Fruit fly (Drosophila melanogaster) whole organism, embryonic: ENCODE results near the gene CG11350.

Experiments
- CG11560 ChIP-seq: fragments of 200-800 bp; sonication (Bioruptor generic); IDR thresholded peaks from 3 replicates; pipeline ENCODE4 v1.3.6; 2022; ENCODE audit warnings: missing biosample characterization, missing genetic modification characterization
- CG13894 ChIP-seq: fragments of 200-800 bp; sonication (Bioruptor generic); optimal IDR thresholded peaks from 3 replicates; lab custom pipeline; 2018; ENCODE audit warnings: missing biosample characterization, mild to moderate bottlenecking, missing genetic modification characterization, moderate library complexity
- CG17328 ChIP-seq: fragments of 200-800 bp; sonication (Bioruptor generic); IDR thresholded peaks from 2 replicates; pipeline ENCODE4 v1.3.6; 2022; ENCODE audit warnings: missing biosample characterization, missing genetic modification characterization
- CG17385 ChIP-seq: fragments of 200-800 bp; sonication (Bioruptor generic); optimal IDR thresholded peaks from 3 replicates; lab custom pipeline; 2018; ENCODE audit warnings: missing biosample characterization, mild to moderate bottlenecking, missing genetic modification characterization
- CG17829 ChIP-seq: fragments of 200-800 bp; optimal IDR thresholded peaks from 2 replicates; lab custom pipeline; 2019; ENCODE audit warnings: missing biosample characterization, mild to moderate bottlenecking, missing genetic modification characterization, moderate library complexity
- CG30431 ChIP-seq: fragments of 200-800 bp; sonication (Bioruptor generic); optimal IDR thresholded peaks from 2 replicates; lab custom pipeline; 2017; ENCODE audit warnings: missing biosample characterization, missing genetic modification characterization
- CG3281 ChIP-seq: fragments of 200-800 bp; sonication (Bioruptor generic); optimal IDR thresholded peaks from 3 replicates; lab custom pipeline; 2017; ENCODE audit warnings: missing biosample characterization, mild to moderate bottlenecking, missing genetic modification characterization
- CG3726 ChIP-seq: fragments of 200-800 bp; sonication (Bioruptor generic); IDR thresholded peaks from 3 replicates; pipeline ENCODE4, ENCODE4 v1.3.6; 2022; ENCODE audit warnings: missing biosample characterization, missing genetic modification characterization
- CG3838 ChIP-seq: fragments of 200-800 bp; sonication (Bioruptor generic); optimal IDR thresholded peaks from 3 replicates; lab custom pipeline; 2016; ENCODE audit warnings: missing biosample characterization, missing genetic modification characterization
- CG3995 ChIP-seq: fragments of 200-800 bp; sonication (Bioruptor generic); optimal IDR thresholded peaks from 3 replicates; lab custom pipeline; 2016; ENCODE audit warnings: missing biosample characterization, missing genetic modification characterization
- CG42726 ChIP-seq: fragments of 200-800 bp; sonication (Bioruptor generic); IDR thresholded peaks from 2 replicates; pipeline ENCODE4 v1.3.6; 2022; ENCODE audit warnings: missing biosample characterization, missing genetic modification characterization; ENCODE audit not compliant: partially characterized antibody
- CG4424 ChIP-seq: fragments of 200-800 bp; sonication (Bioruptor generic); optimal IDR thresholded peaks from 3 replicates; lab custom pipeline; 2016; ENCODE audit warnings: missing biosample characterization, missing genetic modification characterization
- CG9797 ChIP-seq: fragments of 200-800 bp; sonication (Bioruptor generic); optimal IDR thresholded peaks from 3 replicates; lab custom pipeline; 2018; ENCODE audit warnings: missing biosample characterization, mild to moderate bottlenecking, missing genetic modification characterization
- CG9817 ChIP-seq: fragments of 200-800 bp; sonication (Bioruptor generic); optimal IDR thresholded peaks from 2 replicates; lab custom pipeline; 2018; ENCODE audit warnings: missing biosample characterization, mild to moderate bottlenecking, missing genetic modification characterization, moderate library complexity
- CkIIα-i1 ChIP-seq: fragments of 200-800 bp; sonication (Bioruptor generic); IDR thresholded peaks from 2 replicates; pipeline ENCODE4 v1.3.6; 2022; ENCODE audit warnings: missing biosample characterization, missing genetic modification characterization
- CoRest ChIP-seq: fragments of 200-800 bp; sonication (Bioruptor generic); optimal IDR thresholded peaks from 3 replicates; lab custom pipeline; 2018; ENCODE audit warnings: missing biosample characterization, mild to moderate bottlenecking, missing genetic modification characterization, moderate library complexity
- E2f1 ChIP-seq: fragments of 200-800 bp; sonication (Bioruptor generic); IDR thresholded peaks from 2 replicates; pipeline ENCODE4 v1.3.6; 2022; ENCODE audit warnings: missing biosample characterization, missing genetic modification characterization
- GATAe ChIP-seq: fragments of 200-800 bp; sonication (Bioruptor generic); conservative IDR thresholded peaks from 2 replicates; pipeline ENCODE4 v1.3.6; 2022; ENCODE audit warnings: missing biosample characterization, missing genetic modification characterization
- Hey ChIP-seq: fragments of 200-800 bp; sonication (Bioruptor generic); optimal IDR thresholded peaks from 3 replicates; lab custom pipeline; 2018; ENCODE audit warnings: missing biosample characterization, mild to moderate bottlenecking, missing genetic modification characterization
- Hmr ChIP-seq: fragments of 200-800 bp; sonication (Bioruptor generic); optimal IDR thresholded peaks from 3 replicates; lab custom pipeline; 2017; ENCODE audit warnings: mild to moderate bottlenecking, missing biosample characterization, missing genetic modification reagents, missing genetic modification characterization
- Hr39 ChIP-seq: fragments of >200 bp; optimal IDR thresholded peaks from 2 replicates; lab custom pipeline; 2017
- Mad ChIP-seq: fragments of 200-800 bp; sonication (Bioruptor generic); optimal IDR thresholded peaks from 2 replicates; lab custom pipeline; 2016; ENCODE audit warnings: missing biosample characterization, missing genetic modification characterization
- NFAT ChIP-seq: fragments of 200-800 bp; sonication (Bioruptor generic); IDR thresholded peaks from 2 replicates; pipeline ENCODE4 v1.3.6; 2022; ENCODE audit warnings: missing biosample characterization, missing genetic modification characterization
- PHDP ChIP-seq: fragments of 200-800 bp; sonication (Bioruptor generic); optimal IDR thresholded peaks from 3 replicates; lab custom pipeline; 2018; ENCODE audit warnings: missing biosample characterization, mild to moderate bottlenecking, missing genetic modification characterization, moderate library complexity
- Scr ChIP-seq: fragments of 200-800 bp; sonication (Bioruptor generic); IDR thresholded peaks from 2 replicates; pipeline ENCODE4 v1.3.6; 2022; ENCODE audit warnings: missing biosample characterization, missing genetic modification characterization; ENCODE audit not compliant: partially characterized antibody
- Sox100B ChIP-seq: fragments of 200-800 bp; sonication (Bioruptor generic); optimal IDR thresholded peaks from 3 replicates; lab custom pipeline; 2018; ENCODE audit warnings: missing biosample characterization, mild to moderate bottlenecking, missing genetic modification characterization
- Spps ChIP-seq: fragments of 200-800 bp; sonication (Bioruptor generic); optimal IDR thresholded peaks from 2 replicates; lab custom pipeline; 2018; ENCODE audit warnings: missing biosample characterization, mild to moderate bottlenecking, missing genetic modification characterization
- Xrp1 ChIP-seq: fragments of 200-800 bp; sonication (Bioruptor generic); IDR thresholded peaks from 2 replicates; pipeline ENCODE4 v1.3.6; 2022; ENCODE audit warnings: missing biosample characterization, missing genetic modification characterization
- aop ChIP-seq: fragments of 200-800 bp; sonication (Bioruptor generic); IDR thresholded peaks from 2 replicates; pipeline ENCODE4 v1.3.6; 2022; ENCODE audit warnings: missing biosample characterization, missing genetic modification characterization
- ash1 ChIP-seq: fragments of 200-800 bp; sonication (Bioruptor generic); optimal IDR thresholded peaks from 2 replicates; lab custom pipeline; 2018; ENCODE audit warnings: missing biosample characterization, mild to moderate bottlenecking, missing genetic modification characterization
- br ChIP-seq: fragments of >200 bp; optimal IDR thresholded peaks from 2 replicates; lab custom pipeline; 2017
- corto ChIP-seq: fragments of 200-800 bp; sonication (Bioruptor generic); optimal IDR thresholded peaks from 2 replicates; lab custom pipeline; 2016; ENCODE audit warnings: missing biosample characterization, mild to moderate bottlenecking, missing genetic modification characterization, moderate library complexity
- disco-r ChIP-seq: fragments of 200-800 bp; sonication (Bioruptor generic); optimal IDR thresholded peaks from 2 replicates; lab custom pipeline; 2016; ENCODE audit warnings: missing biosample characterization, missing genetic modification characterization
- en ChIP-seq: fragments of 200-800 bp; sonication (Bioruptor generic); optimal IDR thresholded peaks from 2 replicates; lab custom pipeline; 2016; ENCODE audit warnings: missing biosample characterization, missing genetic modification characterization
- fd3F ChIP-seq: fragments of 200-800 bp; sonication (Bioruptor generic); optimal IDR thresholded peaks from 2 replicates; lab custom pipeline; 2018; ENCODE audit warnings: missing biosample characterization, mild to moderate bottlenecking, missing genetic modification characterization, moderate library complexity
- fu2 ChIP-seq: fragments of 200-800 bp; sonication (Bioruptor generic); optimal IDR thresholded peaks from 2 replicates; lab custom pipeline; 2016; ENCODE audit warnings: missing biosample characterization, missing genetic modification characterization
- gcm ChIP-seq: fragments of 200-800 bp; sonication (Bioruptor generic); optimal IDR thresholded peaks from 2 replicates; lab custom pipeline; 2019; ENCODE audit warnings: missing biosample characterization, mild to moderate bottlenecking, missing genetic modification characterization, moderate library complexity
- grau ChIP-seq: fragments of 200-800 bp; optimal IDR thresholded peaks from 3 replicates; lab custom pipeline; 2019; ENCODE audit warnings: missing biosample characterization, mild to moderate bottlenecking, missing genetic modification characterization, moderate library complexity
- her ChIP-seq: fragments of 200-800 bp; sonication (Bioruptor generic); optimal IDR thresholded peaks from 2 replicates; lab custom pipeline; 2016; ENCODE audit warnings: missing biosample characterization, missing genetic modification characterization
- kay ChIP-seq: fragments of 200-800 bp; sonication (Bioruptor generic); optimal IDR thresholded peaks from 2 replicates; lab custom pipeline; 2016; ENCODE audit warnings: missing biosample characterization, missing genetic modification characterization
- ken ChIP-seq: fragments of 200-800 bp; sonication (Bioruptor generic); IDR thresholded peaks from 3 replicates; pipeline ENCODE4 v1.3.6; 2022; ENCODE audit warnings: missing biosample characterization, missing genetic modification characterization
- knrl ChIP-seq: fragments of 200-800 bp; sonication (Bioruptor generic); IDR thresholded peaks from 3 replicates; pipeline ENCODE4 v1.3.6; 2022; ENCODE audit warnings: missing biosample characterization, missing genetic modification characterization; ENCODE audit not compliant: partially characterized antibody
- lola ChIP-seq, 3 experiments: fragments of >200 bp in 2 of 3; fragments of 200-800 bp in 1 of 3; sonication (Bioruptor generic) in 1 of 3; optimal IDR thresholded peaks; 2 replicates each; lab custom pipeline; 2017 to 2019; ENCODE audit warnings: missing biosample characterization in 3 of 3, missing genetic modification characterization in 3 of 3, mild to moderate bottlenecking in 1 of 3, moderate library complexity in 1 of 3
- pho ChIP-seq: fragments of 200-800 bp; sonication (Bioruptor generic); optimal IDR thresholded peaks from 2 replicates; lab custom pipeline; 2016; ENCODE audit warnings: missing biosample characterization, missing genetic modification characterization
- sens ChIP-seq: fragments of 200-800 bp; sonication (Bioruptor generic); peaks from one replicate; lab custom pipeline; 2016; ENCODE audit warnings: missing biosample characterization, missing genetic modification characterization
- tio ChIP-seq: fragments of 200-800 bp; sonication (Bioruptor generic); optimal IDR thresholded peaks from 2 replicates; lab custom pipeline; 2017; ENCODE audit warnings: missing biosample characterization, missing genetic modification characterization, inconsistent platforms
- tll ChIP-seq, 2 experiments: fragments of 200-800 bp in 1 of 2; fragments of >200 bp in 1 of 2; sonication (Bioruptor generic) in 1 of 2; optimal IDR thresholded peaks; 2 replicates each; lab custom pipeline; 2017 to 2019; ENCODE audit warnings: missing biosample characterization in 2 of 2, missing genetic modification characterization in 2 of 2, mild to moderate bottlenecking in 1 of 2, moderate library complexity in 1 of 2
- unpg ChIP-seq: fragments of 200-800 bp; sonication (Bioruptor generic); optimal IDR thresholded peaks from 3 replicates; lab custom pipeline; 2018; ENCODE audit warnings: missing biosample characterization, mild to moderate bottlenecking, missing genetic modification characterization, moderate library complexity
- usp ChIP-seq: fragments of >200 bp; optimal IDR thresholded peaks from 2 replicates; lab custom pipeline; 2017; ENCODE audit warnings: missing biosample characterization, missing genetic modification characterization
- vfl ChIP-seq: fragments of 200-800 bp; sonication (Bioruptor generic); optimal IDR thresholded peaks from 2 replicates; lab custom pipeline; 2016; ENCODE audit warnings: missing biosample characterization, missing genetic modification characterization
- wek ChIP-seq: fragments of 200-800 bp; sonication (Bioruptor generic); optimal IDR thresholded peaks from 3 replicates; lab custom pipeline; 2018; ENCODE audit warnings: missing biosample characterization, mild to moderate bottlenecking, missing genetic modification characterization, moderate library complexity
- zfh2 ChIP-seq: fragments of 200-800 bp; sonication (Bioruptor generic); optimal IDR thresholded peaks from 2 replicates; lab custom pipeline; 2016; ENCODE audit warnings: missing biosample characterization, missing genetic modification characterization

CG11350 gene

DNA sequence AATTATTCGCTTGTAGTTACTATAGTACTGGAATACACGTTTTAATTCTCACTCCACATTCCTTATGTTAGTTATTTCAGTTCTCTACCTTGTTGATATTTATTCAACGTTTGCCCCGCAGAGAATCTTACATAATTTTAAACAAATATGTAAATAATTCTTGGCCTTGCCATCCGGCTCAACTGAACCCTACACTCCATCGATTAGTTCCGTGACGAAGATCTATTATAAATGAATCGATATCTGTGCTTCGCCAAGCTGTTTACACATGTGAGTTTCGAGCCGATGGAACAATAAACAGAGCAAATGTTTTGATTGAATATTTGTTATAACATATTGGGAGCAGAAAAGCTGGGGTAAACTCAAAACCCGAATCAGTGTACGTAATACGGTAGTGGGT, 39.2 kb downstream of the CG11350 start (continued):
- TF ChIP-seq Spps (tag; lab: Kevin White, UChicago) = no peak
- TF ChIP-seq Sox100B = peak; percentile 30
- TF ChIP-seq tio (GFP tag; lab: Kevin White, UChicago) = no peak
- no peak for TF ChIP-seq aop
- no peak for TF ChIP-seq ken (GFP tag; lab: Robert Waterston, UW)
- peak; percentile 39; the same call in 1 of the 2 replicates for TF ChIP-seq NFAT
- peak; percentile 21 for TF ChIP-seq unpg
- TF ChIP-seq kay (GFP tag; lab: Kevin White, UChicago) = no peak
- no peak for TF ChIP-seq CG9797 (GFP tag; lab: Kevin White, UChicago)
- no peak for TF ChIP-seq vfl (GFP tag; lab: Kevin White, UChicago)
- TF ChIP-seq CG30431 (GFP tag; lab: Kevin White, UChicago) = no peak
- no peak for TF ChIP-seq tll (GFP tag; optimal IDR thresholded peaks at IDR 0.05; lab: Kevin White, UChicago)
- no peak for TF ChIP-seq lola (GFP tag; optimal IDR thresholded peaks at IDR 0.05; lab: Kevin White, UChicago)
- TF ChIP-seq pho (GFP tag; lab: Kevin White, UChicago) = no peak
- TF ChIP-seq fd3F (GFP tag; lab: Kevin White, UChicago) = peak; percentile 53
- no peak for TF ChIP-seq fu2 (GFP tag; lab: Kevin White, UChicago)
- TF ChIP-seq Hey (tag; lab: Kevin White, UChicago) = no peak
- peak; percentile 64 for TF ChIP-seq Hmr
- no peak for TF ChIP-seq her
- TF ChIP-seq grau (tag; lab: Kevin White, UChicago) = peak; percentile 19
- TF ChIP-seq E2f1 (GFP tag; lab: Robert Waterston, UW) = peak; percentile 41; the same call in 1 of the 2 replicates
- no peak for TF ChIP-seq zfh2 (GFP tag; lab: Kevin White, UChicago)
- TF ChIP-seq PHDP (tag; lab: Kevin White, UChicago) = peak; percentile 64
- TF ChIP-seq Scr = no peak
- TF ChIP-seq CG3726 (GFP tag; lab: Robert Waterston, UW) = no peak
- TF ChIP-seq GATAe (GFP tag; lab: Robert Waterston, UW) = no peak
- peak; percentile 30 for TF ChIP-seq CG13894 (tag; lab: Kevin White, UChicago)
- no peak for TF ChIP-seq br (lab: Kevin White, UChicago)
- TF ChIP-seq ash1 (GFP tag; lab: Kevin White, UChicago) = no peak
- TF ChIP-seq CG9817 (tag; lab: Kevin White, UChicago) = peak; percentile 26
- 0 out of 2 replicates have a peak, but pooled peaks have one; percentile 16 for TF ChIP-seq CG17328 (GFP tag; lab: Robert Waterston, UW)
- TF ChIP-seq CoRest (tag; lab: Kevin White, UChicago) = peak; percentile 5
- peak; percentile 64 for TF ChIP-seq CG3281
- no peak for TF ChIP-seq knrl (GFP tag; lab: Robert Waterston, UW)
- TF ChIP-seq Mad (GFP tag; lab: Kevin White, UChicago) = no peak
- TF ChIP-seq CG11560 (tag; lab: Robert Waterston, UW) = no peak
- TF ChIP-seq usp (GFP tag; lab: Kevin White, UChicago) = no peak
- TF ChIP-seq CG3838 (GFP tag; lab: Kevin White, UChicago) = no peak
- no peak for TF ChIP-seq CG3995 (GFP tag; lab: Kevin White, UChicago)
- no peak for TF ChIP-seq en (GFP tag; lab: Kevin White, UChicago)
- TF ChIP-seq gcm (GFP tag; lab: Kevin White, UChicago) = no peak
- TF ChIP-seq CG42726 (GFP tag; lab: Robert Waterston, UW) = no peak
- TF ChIP-seq CG17385 (GFP tag; lab: Kevin White, UChicago) = no peak
- TF ChIP-seq corto (GFP tag; lab: Kevin White, UChicago) = no peak
- TF ChIP-seq disco-r (GFP tag; lab: Kevin White, UChicago) = no peak
- no peak for TF ChIP-seq CG17829 (tag; lab: Kevin White, UChicago)
- no peak for TF ChIP-seq CG4424 (GFP tag; lab: Kevin White, UChicago)
- TF ChIP-seq CkIIα-i1 (GFP tag; lab: Robert Waterston, UW) = no peak; the same call in 1 of the 2 replicates
- peak; percentile 55 for TF ChIP-seq Xrp1
- no peak for TF ChIP-seq wek (GFP tag; lab: Kevin White, UChicago)
- TF ChIP-seq sens (GFP tag; lab: Kevin White, UChicago) = peak; percentile 92
- TF ChIP-seq Hr39 = no peak
